Worm (Caenorhabditis elegans): ENCODE data around the gene Y81G3A.4.

The Y81G3A.4 gene

ce11 chrII:13053443-13053842, 37.8 kb upstream of the Y81G3A.4 start:
- TF ChIP-seq sox-2 (GFP tag; IDR thresholded peaks at IDR 0.05), result no peak
- TF ChIP-seq ceh-30 (tag; optimal IDR thresholded peaks at IDR 0.05), result no peak
- no peak for TF ChIP-seq K09A11.1 (tag; optimal IDR thresholded peaks at IDR 0.05; ENCODE audit: insufficient read depth)
- TF ChIP-seq F13H6.1 (tag; optimal IDR thresholded peaks at IDR 0.05), result no peak
- no peak for TF ChIP-seq tbx-7 (tag; optimal IDR thresholded peaks at IDR 0.05)
- TF ChIP-seq ceh-34 (tag; optimal IDR thresholded peaks at IDR 0.05), result no peak
- no peak for TF ChIP-seq syd-9 (tag; optimal IDR thresholded peaks at IDR 0.05)
- TF ChIP-seq unc-42 (tag; optimal IDR thresholded peaks at IDR 0.05), result no peak
- no peak for TF ChIP-seq hlh-30 (tag; optimal IDR thresholded peaks at IDR 0.05; ENCODE audit: insufficient read depth)
- TF ChIP-seq elt-4 (tag; optimal IDR thresholded peaks at IDR 0.05), result no peak
- TF ChIP-seq pha-2 (tag; optimal IDR thresholded peaks at IDR 0.05), result no peak
- no peak for TF ChIP-seq nhr-11 (tag; optimal IDR thresholded peaks at IDR 0.05)
- TF ChIP-seq pat-9 (tag; optimal IDR thresholded peaks at IDR 0.05), result no peak
- TF ChIP-seq fkh-10 (GFP tag; optimal IDR thresholded peaks at IDR 0.05), result no peak
- TF ChIP-seq pag-3 (tag; optimal IDR thresholded peaks at IDR 0.05; ENCODE audit: borderline replicate concordance), result no peak
- TF ChIP-seq ets-4 (tag; optimal IDR thresholded peaks at IDR 0.05), result no peak
- TF ChIP-seq eyg-1 (tag; optimal IDR thresholded peaks at IDR 0.05), result no peak
- no peak for TF ChIP-seq ahr-1 (tag; optimal IDR thresholded peaks at IDR 0.05)
- TF ChIP-seq ztf-16 (tag; optimal IDR thresholded peaks at IDR 0.05), result no peak

DNA sequence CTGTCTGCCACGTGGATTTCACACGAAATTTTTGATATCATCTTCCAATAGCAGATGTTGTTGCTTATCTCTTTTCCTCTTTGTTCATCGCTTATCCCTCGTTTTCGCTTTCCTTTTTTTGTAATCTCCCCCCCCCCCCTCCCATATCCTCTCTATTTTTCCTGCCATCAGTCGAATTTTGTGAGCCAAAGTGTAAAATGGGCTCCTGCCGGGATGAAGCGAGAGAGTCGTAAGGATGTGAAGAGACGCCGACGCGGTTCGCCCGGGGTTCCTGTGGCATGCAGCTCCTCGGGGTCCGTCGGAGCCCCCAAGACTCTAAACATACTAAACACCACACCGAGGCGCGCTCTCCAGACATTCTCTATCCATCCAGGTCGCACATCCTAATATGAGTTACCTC, 34.6 kb upstream of the Y81G3A.4 start, which contains the start of gene zyx-1:
TSS of gene zyx-1 (plus strand) at position 331 of the 400 bp plus-strand sequence.
- TF ChIP-seq hlh-13 (GFP tag; optimal IDR thresholded peaks at IDR 0.05) (no peak), ceh-19 (GFP tag; optimal IDR thresholded peaks at IDR 0.05) (peak; percentile 24), ztf-16 (tag; optimal IDR thresholded peaks at IDR 0.05) (no peak), pat-9 (tag; optimal IDR thresholded peaks at IDR 0.05) (peak; percentile 31), elt-4 (tag; optimal IDR thresholded peaks at IDR 0.05) (no peak), ceh-30 (tag; optimal IDR thresholded peaks at IDR 0.05) (no peak), nfya-1 (tag; optimal IDR thresholded peaks at IDR 0.05) (no peak), hlh-6 (tag; optimal IDR thresholded peaks at IDR 0.05) (no peak)

- TF ChIP-seq hlh-6 (tag; optimal IDR thresholded peaks at IDR 0.05), result no peak
- TF ChIP-seq pqm-1 (tag; optimal IDR thresholded peaks at IDR 0.05), result no peak
- TF ChIP-seq nfya-1 (tag; optimal IDR thresholded peaks at IDR 0.05), result no peak
- no peak for TF ChIP-seq K09A11.1 (tag; optimal IDR thresholded peaks at IDR 0.05; ENCODE audit: insufficient read depth)
- TF ChIP-seq ets-4 (tag; optimal IDR thresholded peaks at IDR 0.05), result no peak
- no peak for TF ChIP-seq unc-3 (GFP tag; conservative IDR thresholded peaks at IDR 0.05)
- TF ChIP-seq unc-3 (tag; optimal IDR thresholded peaks at IDR 0.05), result no peak
- TF ChIP-seq F13H6.1 (tag; optimal IDR thresholded peaks at IDR 0.05), result no peak
- TF ChIP-seq elt-2 (tag; optimal IDR thresholded peaks at IDR 0.05), result no peak
Measured at ce11 chrII:13059196-13059595, 32.0 kb upstream of the Y81G3A.4 start.

- peak; percentile 21 for TF ChIP-seq ceh-18 (tag; optimal IDR thresholded peaks at IDR 0.05)
- TF ChIP-seq tbx-2 (tag; optimal IDR thresholded peaks at IDR 0.05), result no peak
- peak; percentile 37 for TF ChIP-seq unc-55 (GFP tag; optimal IDR thresholded peaks at IDR 0.05)
- TF ChIP-seq gmeb-2 (tag; optimal IDR thresholded peaks at IDR 0.05), result no peak
Measured at ce11 chrII:13065251-13065650, 26.0 kb upstream of the Y81G3A.4 start.

DNA sequence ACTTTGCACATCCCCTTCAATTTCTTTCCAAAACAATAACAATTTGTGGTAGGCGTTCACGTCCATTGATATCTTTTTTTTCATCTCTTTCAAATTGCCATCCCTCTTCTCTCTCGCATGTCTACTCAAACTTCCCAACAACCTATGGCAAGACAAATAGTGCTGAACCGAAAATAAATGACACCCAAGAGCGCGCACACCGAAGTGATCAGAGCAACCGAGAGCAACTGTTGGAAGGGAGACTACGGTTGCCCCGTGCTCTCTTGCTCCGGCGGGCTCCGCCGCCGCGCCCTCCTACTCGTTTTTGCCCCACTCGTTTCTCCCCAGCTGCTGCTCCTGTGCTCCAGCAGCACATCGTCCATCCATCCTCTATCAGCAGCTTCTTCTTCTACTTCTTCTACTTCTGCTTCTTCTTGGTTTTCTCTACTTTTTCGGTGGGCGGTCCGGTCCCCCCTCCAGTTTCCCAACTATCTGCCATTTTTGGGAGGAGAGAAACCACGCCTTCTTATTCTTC, 24.4 kb upstream of the Y81G3A.4 start:
- TF ChIP-seq ceh-14 (tag; optimal IDR thresholded peaks at IDR 0.05), result no peak
- TF ChIP-seq ceh-31 (tag; optimal IDR thresholded peaks at IDR 0.05), result peak; percentile 5
- peak; percentile 47 for TF ChIP-seq ceh-18 (tag; optimal IDR thresholded peaks at IDR 0.05)
- TF ChIP-seq pqm-1 (tag; optimal IDR thresholded peaks at IDR 0.05), result no peak
